Worm (Caenorhabditis elegans) whole organism, young adult: ENCODE measurements around the gene F47B10.3.

Experiments
- Y53G8AR.9 ChIP-seq: fragments of 200-800 bp; sonication (Bioruptor generic); conservative IDR thresholded peaks from 2 replicates; pipeline ENCODE4 v1.3.6; 2022; ENCODE audit warnings: missing genetic modification reagents, missing genetic modification characterization, missing compliant biosample characterization
- Y67H2A.10 ChIP-seq: fragments of 200-800 bp; sonication (Bioruptor generic); conservative IDR thresholded peaks from 2 replicates; pipeline ENCODE4 v1.3.6; 2022; ENCODE audit warnings: missing genetic modification reagents, missing genetic modification characterization, missing compliant biosample characterization
- Y95B8A.8 ChIP-seq: fragments of 200-800 bp; sonication (Bioruptor generic); IDR thresholded peaks from 2 replicates; pipeline ENCODE4 v1.3.6; 2022; ENCODE audit warnings: missing genetic modification reagents, missing genetic modification characterization, missing compliant biosample characterization
- ama-1 ChIP-seq, 3 experiments: fragments of 150-350 bp in 1 of 3; sonication (generic microtip) in 2 of 3; optimal IDR thresholded peaks; 2 replicates each; lab custom pipeline; 2014 to 2018; ENCODE audit warnings: missing biosample characterization in 2 of 3, missing genetic modification characterization in 2 of 3, missing genetic modification reagents in 2 of 3
- ceh-58 ChIP-seq: fragments of 200-800 bp; sonication (Bioruptor generic); IDR thresholded peaks from 2 replicates; pipeline ENCODE4 v1.3.6; 2022; ENCODE audit warnings: missing genetic modification characterization, missing compliant biosample characterization
- let-607 ChIP-seq, 2 experiments: fragments of 200-800 bp in 1 of 2; sonication (Bioruptor generic) in 1 of 2; sonication (generic microtip) in 1 of 2; optimal IDR thresholded peaks; 2 replicates each; lab custom pipeline; 2016 to 2018; ENCODE audit warnings: mild to moderate bottlenecking in 2 of 2, missing compliant biosample characterization in 2 of 2, missing genetic modification characterization in 2 of 2, moderate library complexity in 2 of 2, missing genotype in 1 of 2
- lin-35 ChIP-seq, 3 experiments: fragments of 150-350 bp in 2 of 3; sonication (generic microtip) in 1 of 3; optimal IDR thresholded peaks; 2 replicates each; lab custom pipeline; 2014 to 2018; ENCODE audit warnings: missing biosample characterization in 3 of 3, missing genetic modification characterization in 3 of 3, missing genetic modification reagents in 3 of 3
- lsl-1 ChIP-seq: fragments of 200-800 bp; sonication (Bioruptor generic); optimal IDR thresholded peaks from 2 replicates; lab custom pipeline; 2018; ENCODE audit warnings: mild to moderate bottlenecking, missing genetic modification characterization, moderate library complexity, missing compliant biosample characterization
- madf-3 ChIP-seq: fragments of 200-800 bp; sonication (Bioruptor generic); IDR thresholded peaks from 2 replicates; pipeline ENCODE4 v1.3.6; 2022; ENCODE audit warnings: missing genetic modification reagents, missing genetic modification characterization, missing compliant biosample characterization
- nhr-80 ChIP-seq: sonication (generic microtip); optimal IDR thresholded peaks from 2 replicates; lab custom pipeline; 2016; ENCODE audit warnings: missing genetic modification characterization, missing compliant biosample characterization
- pbrm-1 ChIP-seq: fragments of 200-800 bp; sonication (Bioruptor generic); IDR thresholded peaks from 2 replicates; pipeline ENCODE4 v1.3.6; 2022; ENCODE audit warnings: missing genetic modification reagents, missing genetic modification characterization, missing compliant biosample characterization
- zfh-2 ChIP-seq: fragments of 200-800 bp; sonication (Bioruptor generic); conservative IDR thresholded peaks from 2 replicates; pipeline ENCODE4 v1.3.6; 2022; ENCODE audit warnings: missing genetic modification reagents, missing genetic modification characterization, missing compliant biosample characterization

ce11 chrX:10914421-10915277 is 22.7 kb downstream of the F47B10.3 start:
- TF ChIP-seq ama-1 (optimal IDR thresholded peaks at IDR 0.05; lab: Kevin White, UChicago) (no peak), ama-1 (GFP tag; optimal IDR thresholded peaks at IDR 0.05; lab: Kevin White, UChicago) (no peak), madf-3 (no peak), pbrm-1 (GFP tag; lab: Robert Waterston, UW) (no peak), lin-35 (GFP tag; optimal IDR thresholded peaks at IDR 0.05; lab: Kevin White, UChicago) (no peak), let-607 (tag; optimal IDR thresholded peaks at IDR 0.05; lab: Kevin White, UChicago) (no peak), lsl-1 (no peak), Y53G8AR.9 (GFP tag; lab: Robert Waterston, UW) (no peak), ceh-58 (GFP tag; lab: Robert Waterston, UW) (no peak), Y95B8A.8 (GFP tag; lab: Robert Waterston, UW) (no peak), nhr-80 (tag; lab: Kevin White, UChicago) (peak; percentile 58), zfh-2 (no peak), Y67H2A.10 (GFP tag; lab: Robert Waterston, UW) (no peak)
